Fruit fly (Drosophila melanogaster) whole organism, pupa: Measurements from ENCODE around the gene Chchd2.

Experiments used
- CG13204 ChIP-seq: fragments of 200-800 bp; sonication (Bioruptor generic); optimal IDR thresholded peaks from 2 replicates; lab custom pipeline; 2018; ENCODE audit warnings: missing biosample characterization, mild to moderate bottlenecking, missing genetic modification characterization, moderate library complexity
- Ets98B ChIP-seq: fragments of 200-800 bp; sonication (Bioruptor generic); IDR thresholded peaks from 2 replicates; pipeline ENCODE4 v1.3.6; 2022; ENCODE audit warnings: missing biosample characterization, missing genetic modification characterization
- Pif1A ChIP-seq: fragments of 200-800 bp; sonication (Bioruptor generic); optimal IDR thresholded peaks from 3 replicates; lab custom pipeline; 2016; ENCODE audit warnings: missing biosample characterization, missing genetic modification characterization

DNA sequence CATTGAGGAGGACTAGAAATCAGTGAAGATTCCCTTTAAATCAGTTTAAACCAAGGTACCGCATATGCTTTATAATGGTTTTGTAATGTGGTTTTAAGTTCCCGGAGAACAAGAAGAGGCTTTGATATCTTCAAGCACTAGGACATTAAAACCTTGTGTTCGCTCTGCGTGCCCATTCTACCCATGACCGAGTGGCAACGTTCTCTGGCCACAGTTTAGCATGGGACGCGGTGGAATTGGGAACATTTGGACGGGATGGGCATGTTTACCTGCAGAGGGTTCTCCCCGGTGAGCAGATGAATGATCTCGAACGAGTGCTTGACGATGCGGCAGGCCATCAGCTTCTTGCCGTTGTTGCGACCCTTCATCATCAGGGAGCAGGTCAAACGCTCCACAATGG is 2.3 kb upstream of the Chchd2 start:
- TF ChIP-seq Ets98B (GFP tag; lab: Robert Waterston, UW): no peak
- TF ChIP-seq Pif1A (GFP tag; lab: Kevin White, UChicago): no peak
- no peak for TF ChIP-seq CG13204 (GFP tag; lab: Kevin White, UChicago)
